Worm (Caenorhabditis elegans) whole organism, mixed stage, embryonic: ENCODE data around the gene set-22.

ENCODE experiments used
- cnd-1 ChIP-seq: fragments of 200-800 bp; sonication (Bioruptor generic); optimal IDR thresholded peaks from 2 replicates; lab custom pipeline; 2018; ENCODE audit warnings: mild to moderate bottlenecking, missing genetic modification characterization, missing compliant biosample characterization
- lsy-2 ChIP-seq: fragments of 150-350 bp; optimal IDR thresholded peaks from 2 replicates; lab custom pipeline; 2014; ENCODE audit warnings: missing biosample characterization, missing genetic modification characterization
- mab-5 ChIP-seq: fragments of 150-350 bp; optimal IDR thresholded peaks from 2 replicates; lab custom pipeline; 2014; ENCODE audit warnings: missing biosample characterization, missing genetic modification characterization
- nhr-28 ChIP-seq: fragments of 150-350 bp; optimal IDR thresholded peaks from 2 replicates; lab custom pipeline; 2014; ENCODE audit warnings: missing biosample characterization, missing genetic modification characterization
- snpc-4 ChIP-seq: fragments of 150-350 bp; optimal IDR thresholded peaks from 2 replicates; lab custom pipeline; 2014; ENCODE audit warnings: missing biosample characterization, missing genetic modification characterization

DNA sequence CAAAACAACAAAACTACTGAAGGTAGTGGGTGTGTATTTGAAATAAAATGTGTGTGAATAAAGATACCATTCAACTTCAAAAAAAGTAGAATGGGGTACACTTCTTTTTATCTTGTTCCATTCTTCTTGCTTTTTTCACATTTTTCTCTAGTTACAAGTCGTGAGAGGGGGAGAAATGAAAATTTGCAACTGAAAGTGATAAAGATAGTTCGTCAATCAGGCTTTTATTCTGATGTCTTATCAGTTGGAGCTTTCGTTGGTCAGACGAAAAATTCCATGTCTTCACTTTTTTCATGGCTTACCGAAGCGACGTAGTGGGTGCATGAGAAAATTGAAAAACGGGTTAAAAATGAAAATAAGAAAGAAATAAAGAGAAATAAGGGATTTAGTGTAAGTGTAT, 3.0 kb upstream of the set-22 start, which contains the start of gene Y32F6A.4:
- TF ChIP-seq snpc-4 (tag; lab: Kevin White, UChicago) (no peak), cnd-1 (tag; lab: Kevin White, UChicago) (no peak), mab-5 (no peak), nhr-28 (no peak), lsy-2 (no peak)
